Worm (Caenorhabditis elegans) whole organism, midembryonic: Measurements from ENCODE around the gene C17G10.7.
"Not testable (repeated sequence)": the region's sequence is repeated elsewhere in the genome, so short reads cannot be mapped to it uniquely, and the experiment has no call there.

ENCODE experiments used
- T22C8.4 ChIP-seq: fragments of 200-800 bp; sonication (Bioruptor generic); IDR thresholded peaks from 2 replicates; pipeline ENCODE4 v1.3.6; 2022; ENCODE audit warnings: missing genetic modification characterization, missing compliant biosample characterization
- cog-1 ChIP-seq: sonication (generic microtip); optimal IDR thresholded peaks from 2 replicates; lab custom pipeline; 2016; ENCODE audit warnings: missing genetic modification characterization, missing compliant biosample characterization
- flt-1 ChIP-seq: fragments of 200-800 bp; sonication (Bioruptor generic); IDR thresholded peaks from 2 replicates; pipeline ENCODE4 v1.3.6; 2022; ENCODE audit warnings: missing genetic modification characterization, missing compliant biosample characterization
- klf-2 ChIP-seq: fragments of 200-800 bp; sonication (Bioruptor generic); conservative IDR thresholded peaks from 2 replicates; pipeline ENCODE4 v1.3.6; 2022; ENCODE audit warnings: missing genetic modification reagents, missing genetic modification characterization, missing compliant biosample characterization
- med-1 ChIP-seq: sonication (generic microtip); optimal IDR thresholded peaks from 2 replicates; lab custom pipeline; 2017; ENCODE audit warnings: missing genetic modification characterization, mild to moderate bottlenecking, missing compliant biosample characterization, antibody characterized with exemption, missing genetic modification reagents; ENCODE audit not compliant: insufficient read depth
- ref-1 ChIP-seq: fragments of 200-800 bp; sonication (Bioruptor generic); conservative IDR thresholded peaks from 2 replicates; pipeline ENCODE4 v1.3.6; 2022; ENCODE audit warnings: missing genetic modification reagents, missing genetic modification characterization, missing compliant biosample characterization
- tab-1 ChIP-seq: fragments of 200-800 bp; sonication (Bioruptor generic); IDR thresholded peaks from 2 replicates; pipeline ENCODE4 v1.3.6; 2022; ENCODE audit warnings: missing genetic modification characterization, missing compliant biosample characterization
- ztf-23 ChIP-seq: fragments of 200-800 bp; sonication (Bioruptor generic); IDR thresholded peaks from 2 replicates; pipeline ENCODE4 v1.3.6; 2022; ENCODE audit warnings: missing genetic modification reagents, missing genetic modification characterization, missing compliant biosample characterization
- ztf-29 ChIP-seq: fragments of 200-800 bp; sonication (Bioruptor generic); IDR thresholded peaks from 2 replicates; pipeline ENCODE4 v1.3.6; 2022; ENCODE audit warnings: missing genetic modification reagents, missing genetic modification characterization, missing compliant biosample characterization

The C17G10.7 gene

ce11 chrII:5638059-5638458 is 30.4 kb upstream of the C17G10.7 start, which contains the start of gene F59E12.3:
TSS of gene F59E12.3 (plus strand) at chrII:5638359.
- TF ChIP-seq cog-1 (tag; lab: Kevin White, UChicago), result no peak
- no peak for TF ChIP-seq med-1
- TF ChIP-seq ref-1 (GFP tag; lab: Robert Waterston, UW), result no peak
- no peak for TF ChIP-seq flt-1 (GFP tag; lab: Robert Waterston, UW)
- TF ChIP-seq tab-1 (GFP tag; lab: Robert Waterston, UW), result no peak
- TF ChIP-seq ztf-23, result no peak
- no peak for TF ChIP-seq klf-2
- TF ChIP-seq ztf-29 (GFP tag; lab: Robert Waterston, UW), result no peak
- TF ChIP-seq T22C8.4 (GFP tag; lab: Robert Waterston, UW), result no peak

- TF ChIP-seq tab-1 (GFP tag; lab: Robert Waterston, UW) (no peak), klf-2 (no peak), ref-1 (GFP tag; lab: Robert Waterston, UW) (no peak), ztf-23 (no peak), cog-1 (tag; lab: Kevin White, UChicago) (no peak), ztf-29 (GFP tag; lab: Robert Waterston, UW) (no peak), T22C8.4 (GFP tag; lab: Robert Waterston, UW) (no peak), flt-1 (GFP tag; lab: Robert Waterston, UW) (no peak), med-1 (no peak)
Measured at ce11 chrII:5636826-5637225, 29.2 kb upstream of the C17G10.7 start, which contains the start of gene F59E12.8. TSS of gene F59E12.8 (minus strand) at chrII:5636926.

- TF ChIP-seq flt-1 (GFP tag; lab: Robert Waterston, UW) (no peak), cog-1 (tag; lab: Kevin White, UChicago) (no peak), tab-1 (GFP tag; lab: Robert Waterston, UW) (no peak), T22C8.4 (GFP tag; lab: Robert Waterston, UW) (no peak), klf-2 (no peak), med-1 (no peak), ztf-23 (no peak)
Measured at ce11 chrII:5633453-5633852, 25.8 kb upstream of the C17G10.7 start.

- TF ChIP-seq tab-1, flt-1, ztf-29 (GFP tag; lab: Robert Waterston, UW): not testable (repeated sequence)
Measured at ce11 chrII:5630851-5631401, 23.3 kb upstream of the C17G10.7 start, which contains the start of the genes F59E12.6 and npl-4.1. TSS of gene F59E12.6 (minus strand) at chrII:5630951. TSS of gene npl-4.1 (plus strand) at chrII:5631351.

ce11 chrII:5628326-5628818 is 20.7 kb upstream of the C17G10.7 start, which contains the start of gene F59E12.15:
TSS of gene F59E12.15 (minus strand) at chrII:5628376.
- TF ChIP-seq cog-1 (tag; lab: Kevin White, UChicago), result no peak
- TF ChIP-seq ztf-23, result no peak
- no peak for TF ChIP-seq tab-1 (GFP tag; lab: Robert Waterston, UW)
- no peak for TF ChIP-seq med-1
- no peak for TF ChIP-seq flt-1 (GFP tag; lab: Robert Waterston, UW)
- no peak for TF ChIP-seq ztf-29 (GFP tag; lab: Robert Waterston, UW)

ce11 chrII:5622383-5622939 is 14.8 kb upstream of the C17G10.7 start, which contains the start of the genes eif-3.L and npl-4.2:
TSS of gene eif-3.L (minus strand) at chrII:5622483.
TSS of gene npl-4.2 (plus strand) at chrII:5622889.
- not testable (repeated sequence) for TF ChIP-seq klf-2; cog-1 (tag; lab: Kevin White, UChicago); med-1

- TF ChIP-seq tab-1 (GFP tag; lab: Robert Waterston, UW) (no peak), flt-1 (GFP tag; lab: Robert Waterston, UW) (no peak), cog-1 (tag; lab: Kevin White, UChicago) (no peak), ztf-29 (GFP tag; lab: Robert Waterston, UW) (no peak), med-1 (no peak), ref-1 (GFP tag; lab: Robert Waterston, UW) (no peak), klf-2 (no peak), ztf-23 (no peak)
Measured at ce11 chrII:5619298-5619697, 11.6 kb upstream of the C17G10.7 start, which contains the start of gene dhs-6. TSS of gene dhs-6 (minus strand) at chrII:5619319.

- no peak for TF ChIP-seq ztf-23
Measured at ce11 chrII:5605538-5605945, 2.1 kb downstream of the C17G10.7 start.

- no peak for TF ChIP-seq tab-1 (GFP tag; lab: Robert Waterston, UW)
- no peak for TF ChIP-seq med-1
- no peak for TF ChIP-seq ztf-29 (GFP tag; lab: Robert Waterston, UW)
Measured at ce11 chrII:5604441-5604840, 3.2 kb downstream of the C17G10.7 start.

ce11 chrII:5603194-5603593 is 4.5 kb downstream of the C17G10.7 start, which contains the start of gene C17G10.6:
TSS of gene C17G10.6 (minus strand) at chrII:5603294.
- TF ChIP-seq ref-1 (GFP tag; lab: Robert Waterston, UW) (no peak), klf-2 (no peak), flt-1 (GFP tag; lab: Robert Waterston, UW) (no peak), med-1 (no peak), T22C8.4 (GFP tag; lab: Robert Waterston, UW) (no peak), ztf-23 (no peak), ztf-29 (GFP tag; lab: Robert Waterston, UW) (no peak), cog-1 (tag; lab: Kevin White, UChicago) (no peak), tab-1 (GFP tag; lab: Robert Waterston, UW) (no peak)
